Worm (Caenorhabditis elegans) whole organism, L2 larva: ENCODE results near the gene F13H8.1.

Experiments used
- R02D3.7 ChIP-seq: fragments of 150-350 bp; optimal IDR thresholded peaks from 2 replicates; lab custom pipeline; 2014; ENCODE audit warnings: missing biosample characterization, missing genetic modification characterization
- ama-1 ChIP-seq: fragments of 150-350 bp; optimal IDR thresholded peaks from 2 replicates; lab custom pipeline; 2018; ENCODE audit warnings: inconsistent platforms
- egl-27 ChIP-seq: sonication (generic microtip); optimal IDR thresholded peaks from 3 replicates; lab custom pipeline; 2017; ENCODE audit warnings: missing biosample characterization, missing genetic modification reagents, missing genetic modification characterization
- elt-3 ChIP-seq: sonication (generic microtip); optimal IDR thresholded peaks from 2 replicates; lab custom pipeline; 2017; ENCODE audit warnings: missing biosample characterization, missing genetic modification characterization
- mab-5 ChIP-seq: fragments of 150-350 bp; optimal IDR thresholded peaks from 2 replicates; lab custom pipeline; 2014; ENCODE audit warnings: missing biosample characterization, missing genetic modification characterization
- mdl-1 ChIP-seq, 2 experiments: fragments of 150-350 bp in 1 of 2; sonication (generic microtip) in 1 of 2; optimal IDR thresholded peaks; 2 replicates each; lab custom pipeline; 2017; ENCODE audit warnings: missing biosample characterization in 2 of 2, missing genetic modification characterization in 2 of 2
- nhr-10 ChIP-seq: sonication (generic microtip); optimal IDR thresholded peaks from 2 replicates; lab custom pipeline; 2017; ENCODE audit warnings: missing biosample characterization, missing genetic modification characterization
- nhr-11 ChIP-seq: fragments of 150-350 bp; optimal IDR thresholded peaks from 2 replicates; lab custom pipeline; 2014; ENCODE audit warnings: missing biosample characterization, missing genetic modification characterization
- nhr-12 ChIP-seq: fragments of 150-350 bp; optimal IDR thresholded peaks from 2 replicates; lab custom pipeline; 2014; ENCODE audit warnings: missing biosample characterization, missing genetic modification characterization
- nhr-237 ChIP-seq: fragments of 150-350 bp; optimal IDR thresholded peaks from 2 replicates; lab custom pipeline; 2014; ENCODE audit warnings: missing biosample characterization, missing genetic modification characterization
- sma-9 ChIP-seq, 2 experiments: fragments of 150-350 bp in 1 of 2; sonication (generic microtip) in 1 of 2; optimal IDR thresholded peaks; 2 replicates each; lab custom pipeline; 2014 to 2016; ENCODE audit warnings: missing genetic modification characterization in 2 of 2, mild to moderate bottlenecking in 1 of 2, missing biosample characterization in 1 of 2, missing compliant biosample characterization in 1 of 2, missing genetic modification reagents in 1 of 2, moderate library complexity in 1 of 2
- snpc-4 ChIP-seq: fragments of 150-350 bp; optimal IDR thresholded peaks from 2 replicates; lab custom pipeline; 2014; ENCODE audit warnings: missing biosample characterization, missing genetic modification characterization
- unc-39 ChIP-seq: fragments of 150-350 bp; optimal IDR thresholded peaks from 2 replicates; lab custom pipeline; 2014; ENCODE audit warnings: missing biosample characterization, missing genetic modification characterization
- ztf-11 ChIP-seq: sonication (generic microtip); optimal IDR thresholded peaks from 2 replicates; lab custom pipeline; 2017; ENCODE audit warnings: missing biosample characterization, missing genetic modification characterization

DNA sequence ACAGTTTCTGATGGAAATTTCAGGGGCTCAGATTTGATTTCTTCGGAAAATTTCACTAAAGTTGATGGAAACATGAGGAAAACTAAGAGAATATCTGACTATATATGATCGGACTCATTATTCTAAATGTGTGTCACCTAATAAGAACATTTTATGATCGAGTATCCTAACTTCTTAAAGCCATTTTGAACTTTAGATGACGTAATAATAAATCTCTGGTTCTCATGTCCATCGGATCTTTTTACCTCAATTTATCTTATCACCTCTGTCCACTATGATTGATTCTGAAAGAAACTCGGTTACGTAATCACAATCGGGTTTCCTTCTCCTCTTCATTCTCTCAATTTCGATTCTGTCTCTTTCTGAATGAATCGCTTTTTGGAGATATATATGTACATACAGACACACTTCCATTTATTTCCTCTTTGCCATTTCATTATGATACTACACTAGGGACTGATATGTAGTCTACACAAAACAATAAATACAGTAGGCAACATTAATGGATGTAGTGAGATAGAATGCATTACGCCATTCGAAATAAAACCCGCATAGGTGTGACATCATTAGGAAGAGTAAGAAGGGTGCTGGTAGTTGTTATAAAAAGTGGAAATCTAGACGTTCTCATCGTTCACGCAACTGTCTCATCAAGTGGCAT lies 25.8 kb upstream of the F13H8.1 start:
- no peak for TF ChIP-seq snpc-4 (tag; lab: Kevin White, UChicago)
- no peak for TF ChIP-seq sma-9 (GFP tag; optimal IDR thresholded peaks at IDR 0.05; lab: Kevin White, UChicago)
- no peak for TF ChIP-seq sma-9 (tag; optimal IDR thresholded peaks at IDR 0.05; lab: Kevin White, UChicago)
- TF ChIP-seq egl-27 (tag; lab: Kevin White, UChicago): no peak
- no peak for TF ChIP-seq mdl-1 (tag; optimal IDR thresholded peaks at IDR 0.05; lab: Kevin White, UChicago)
- TF ChIP-seq ztf-11 (tag; lab: Kevin White, UChicago): no peak
- no peak for TF ChIP-seq unc-39 (tag; lab: Kevin White, UChicago)
- TF ChIP-seq nhr-12 (tag; lab: Kevin White, UChicago): no peak
- no peak for TF ChIP-seq ama-1 (lab: Kevin White, UChicago)
- TF ChIP-seq nhr-237 (tag; lab: Kevin White, UChicago): no peak
- no peak for TF ChIP-seq elt-3
- no peak for TF ChIP-seq nhr-10
- TF ChIP-seq nhr-11 (tag; lab: Kevin White, UChicago): no peak
- no peak for TF ChIP-seq mab-5 (tag; lab: Kevin White, UChicago)
- no peak for TF ChIP-seq R02D3.7 (tag; lab: Kevin White, UChicago)
